Fruit fly (Drosophila melanogaster) whole organism, larva: ENCODE measurements around the gene Cdc23.
"Not testable (repeated sequence)": the region's sequence is repeated elsewhere in the genome, so short reads cannot be mapped to it uniquely, and the experiment has no call there.

Experiments used
- noc ChIP-seq: fragments of 200-800 bp; sonication (Bioruptor generic); optimal IDR thresholded peaks from 3 replicates; lab custom pipeline; 2019; ENCODE audit warnings: missing biosample characterization, mild to moderate bottlenecking, missing genetic modification characterization, moderate library complexity

The Cdc23 gene

DNA sequence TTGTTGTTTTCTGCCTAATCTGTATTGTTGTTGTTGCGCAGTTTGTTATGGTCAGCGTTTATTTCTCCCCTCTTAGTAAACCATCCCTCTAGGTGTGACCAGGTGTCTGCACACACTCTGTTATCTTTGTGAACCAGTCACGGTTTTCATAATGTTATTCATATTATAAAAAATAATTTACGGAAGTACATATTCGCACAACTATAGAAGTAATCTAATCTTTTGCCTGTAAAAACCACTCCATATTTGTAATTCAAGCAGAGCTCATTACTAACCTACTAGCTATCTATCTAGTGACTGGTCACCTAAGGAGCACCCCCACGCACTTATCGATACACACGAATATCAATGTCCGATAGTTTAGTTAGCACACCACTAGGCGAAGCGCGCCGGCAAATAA is 9.3 kb upstream of the Cdc23 start, which contains the start of the genes CG31683 and CG31687:
CG31683 (minus strand) TSS at position 101 of the 400 bp plus-strand sequence.
CG31687 (plus strand) TSS at position 362 of the 400 bp plus-strand sequence.
- not testable (repeated sequence) for TF ChIP-seq noc (tag; lab: Kevin White, UChicago)

dm6 chr2L:20463316-20463856 is 4.2 kb downstream of the Cdc23 start, which contains the start of gene CG2493:
Gene CG2493 (minus strand): TSS chr2L:20463444.
- TF ChIP-seq noc (tag; lab: Kevin White, UChicago): no peak

dm6 chr2L:20464385-20464784 is 5.2 kb downstream of the Cdc23 start:
- no peak for TF ChIP-seq noc (tag; lab: Kevin White, UChicago)

DNA sequence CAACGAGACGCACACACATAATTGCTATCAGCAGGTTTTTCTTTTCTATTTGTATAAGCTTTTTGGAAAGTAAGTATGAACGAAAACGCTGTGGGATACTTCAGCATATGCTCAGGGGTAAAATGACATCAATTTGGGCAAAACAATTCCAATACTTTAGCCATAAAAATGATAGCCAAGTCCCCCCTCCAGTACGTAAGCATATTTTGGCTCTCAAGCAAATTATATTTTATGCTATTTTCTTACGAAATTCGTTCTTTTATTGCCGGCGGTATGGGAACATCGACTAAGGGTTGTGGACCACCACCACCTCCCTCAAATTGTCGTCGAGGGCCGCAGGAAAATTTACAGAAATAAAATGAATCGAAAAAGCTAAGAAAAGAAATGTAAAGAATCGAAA is 14.1 kb downstream of the Cdc23 start, which contains the start of gene CG43233:
CG43233 (minus strand) TSS at position 101 of the 400 bp plus-strand sequence.
- no peak for TF ChIP-seq noc (tag; lab: Kevin White, UChicago)

DNA sequence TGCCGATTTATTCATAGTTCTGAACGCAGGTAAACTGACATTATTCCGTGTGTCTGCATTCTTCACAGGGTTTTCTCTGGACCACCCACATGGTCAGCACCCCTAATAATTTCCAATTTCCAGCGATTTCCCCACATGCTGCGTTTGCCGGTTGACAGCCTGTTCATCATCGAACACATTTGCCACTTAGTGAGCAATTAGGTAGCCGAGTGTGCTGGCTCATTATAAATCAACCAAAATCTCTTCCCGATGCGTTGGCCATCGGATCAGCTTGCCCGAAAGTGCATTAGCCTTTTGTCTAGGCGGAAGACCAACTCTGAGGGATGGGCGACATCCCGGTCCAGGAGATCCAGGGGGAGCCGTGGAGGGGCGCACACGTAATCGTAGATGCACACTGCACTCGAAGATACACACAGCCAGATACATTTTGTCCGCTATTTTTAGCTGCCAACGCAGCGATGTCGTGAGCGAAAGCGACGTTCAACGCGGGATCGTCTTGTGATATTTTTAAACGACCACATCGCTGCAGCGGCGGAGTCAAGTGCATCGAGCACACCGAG is 17.7 kb downstream of the Cdc23 start:
- TF ChIP-seq noc (tag; lab: Kevin White, UChicago): no peak

DNA sequence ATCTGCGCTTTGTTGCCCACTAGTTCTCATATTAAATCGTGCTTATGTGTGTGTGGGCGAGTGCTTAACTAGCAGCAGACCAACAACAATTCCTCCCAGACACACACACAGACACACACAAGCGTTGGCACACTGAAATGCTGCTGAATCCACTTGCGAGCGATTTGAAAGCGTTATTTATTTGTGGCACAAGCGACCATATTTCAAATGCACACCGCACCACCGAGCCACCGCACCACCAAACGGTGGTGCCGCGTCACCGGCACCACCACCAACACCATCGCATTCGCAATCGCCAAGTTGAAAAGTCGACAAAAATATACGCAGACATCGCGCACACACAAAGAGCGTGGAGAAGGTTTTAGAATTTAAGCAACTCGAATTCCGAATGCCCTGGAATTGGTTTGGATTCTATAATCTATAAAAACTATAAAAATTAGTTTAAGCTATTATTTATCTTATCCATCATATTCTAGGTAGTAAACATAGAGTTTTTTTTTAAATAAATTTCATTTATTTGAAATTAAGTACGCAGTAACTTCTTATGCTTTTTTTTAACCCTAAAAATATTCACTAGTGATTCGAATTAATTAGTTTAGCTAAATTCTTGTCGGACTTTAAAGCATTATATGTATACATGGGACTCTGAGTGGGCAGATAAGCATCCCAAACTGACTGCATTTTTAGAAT is 19.6 kb downstream of the Cdc23 start:
- no peak for TF ChIP-seq noc (tag; lab: Kevin White, UChicago)

dm6 chr2L:20479694-20480093 is 20.6 kb downstream of the Cdc23 start:
- no peak for TF ChIP-seq noc (tag; lab: Kevin White, UChicago)

DNA sequence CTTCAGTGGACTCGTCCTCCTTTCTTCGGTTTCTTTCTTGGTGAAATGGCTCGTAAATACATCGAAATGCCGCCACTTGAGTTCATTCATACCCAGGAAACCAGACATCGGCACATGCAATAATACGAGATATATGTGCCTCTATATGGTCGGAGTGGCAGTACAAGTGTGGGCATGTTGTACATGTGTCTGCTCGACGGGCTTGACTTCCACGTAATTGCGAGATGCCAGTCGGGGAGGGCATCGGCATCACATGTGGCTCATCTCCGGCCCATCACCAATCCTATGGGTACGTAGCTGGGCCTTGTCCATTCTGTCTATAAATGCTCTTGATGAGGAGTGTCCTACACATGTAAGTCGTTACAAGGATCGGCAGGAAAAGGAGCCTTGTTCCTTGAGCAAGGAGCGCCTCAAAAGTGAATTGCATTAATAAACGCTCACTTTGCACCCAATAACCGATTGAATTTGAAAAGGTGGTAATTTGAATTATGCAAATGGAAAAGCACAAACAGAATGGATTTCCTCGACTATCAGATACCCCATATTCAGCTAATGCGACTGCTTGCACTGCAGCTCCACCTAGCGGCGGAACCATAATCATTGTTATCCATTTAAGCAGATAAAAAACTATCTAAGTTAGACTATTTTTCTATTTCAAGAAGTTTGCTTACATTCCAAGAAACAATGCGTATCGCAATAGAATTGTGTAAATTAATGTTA is 22.2 kb downstream of the Cdc23 start:
- no peak for TF ChIP-seq noc (tag; lab: Kevin White, UChicago)

DNA sequence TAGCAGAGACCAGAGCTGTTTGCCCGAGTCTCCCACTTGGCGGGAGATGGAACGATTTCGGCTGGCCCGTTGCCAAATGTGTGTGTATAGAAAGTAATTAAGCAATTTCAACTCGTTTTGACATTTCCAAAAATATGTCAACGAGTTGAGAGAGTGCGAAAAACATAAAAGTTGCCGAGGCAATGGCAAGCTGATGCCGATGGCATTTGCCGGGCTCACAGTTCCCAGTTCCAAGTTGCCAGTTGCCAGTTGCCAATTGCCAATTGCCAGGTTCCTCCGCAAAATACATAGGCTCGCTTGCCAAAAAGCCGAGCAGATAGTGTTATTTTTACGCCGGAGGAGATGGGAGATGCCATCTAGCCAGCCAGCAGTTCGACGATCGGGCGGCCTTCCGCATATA is 24.5 kb downstream of the Cdc23 start:
- TF ChIP-seq noc (tag; lab: Kevin White, UChicago): no peak

- no peak for TF ChIP-seq noc (tag; lab: Kevin White, UChicago)
Observed at dm6 chr2L:20486050-20486751, 27.1 kb downstream of the Cdc23 start.

DNA sequence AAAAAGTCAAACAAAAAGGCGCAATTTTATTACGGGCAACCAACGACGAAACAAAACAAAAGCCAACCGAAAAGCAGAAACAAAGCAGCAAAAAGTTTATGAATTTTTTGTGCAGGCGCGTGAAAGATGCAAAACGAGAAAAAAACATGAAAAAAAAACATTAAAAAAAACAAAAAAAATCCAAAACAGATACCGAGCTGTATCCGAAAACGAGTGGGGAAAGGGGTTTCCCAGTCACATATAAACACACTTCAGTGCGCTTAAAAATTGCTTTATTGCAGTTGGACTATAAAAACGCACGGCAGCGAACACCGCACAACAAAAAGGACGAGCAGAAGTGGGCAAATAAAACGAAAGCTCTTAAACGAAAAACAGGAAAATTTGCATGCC is 27.6 kb downstream of the Cdc23 start:
- no peak for TF ChIP-seq noc (tag; lab: Kevin White, UChicago)

DNA sequence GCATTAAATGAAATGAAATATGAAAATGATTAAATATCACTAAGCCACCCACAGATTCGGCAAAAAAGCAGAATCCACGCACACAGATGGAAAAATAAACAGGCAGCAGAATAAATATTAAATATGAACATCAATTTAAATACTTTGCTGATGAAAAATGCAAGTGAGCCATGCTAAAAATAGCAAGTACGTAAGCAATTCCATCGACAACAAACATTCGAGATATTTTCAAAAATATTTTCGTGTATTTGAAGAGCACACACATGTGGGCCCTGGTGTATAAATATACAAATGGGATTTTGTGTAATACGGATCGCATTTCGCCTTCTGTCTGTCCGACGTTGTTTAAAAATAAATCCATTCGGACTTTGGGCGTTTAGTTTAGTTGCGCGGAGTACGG is 28.6 kb downstream of the Cdc23 start:
- TF ChIP-seq noc (tag; lab: Kevin White, UChicago): no peak

DNA sequence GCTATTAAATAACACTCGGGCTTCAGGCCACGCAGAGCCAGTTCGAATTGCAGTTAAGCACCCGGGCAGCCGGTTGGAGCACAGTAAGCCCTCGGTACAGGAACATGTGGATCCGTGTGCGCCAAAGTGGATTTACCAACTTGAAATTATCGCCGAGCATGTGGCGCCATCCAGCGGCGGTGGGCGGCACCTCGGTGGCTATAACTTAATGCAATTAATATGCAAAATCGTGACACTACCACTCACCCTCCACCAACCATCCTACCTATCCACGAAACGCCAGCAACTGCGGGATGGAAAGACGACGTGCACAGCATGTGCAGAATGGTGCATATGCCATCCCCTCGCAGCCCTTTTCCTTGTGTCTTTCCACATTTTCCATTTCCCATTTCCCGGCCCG is 29.0 kb downstream of the Cdc23 start:
- no peak for TF ChIP-seq noc (tag; lab: Kevin White, UChicago)

dm6 chr2L:20494423-20495052 is 35.4 kb downstream of the Cdc23 start, which contains the start of gene CG34007:
Gene CG34007 (plus strand): TSS chr2L:20495030.
- no peak for TF ChIP-seq noc (tag; lab: Kevin White, UChicago)
